Worm (Caenorhabditis elegans) whole organism, young adult: ENCODE results near the gene snu-66.

Source experiments
- Y67H2A.10 ChIP-seq: fragments of 200-800 bp; sonication (Bioruptor generic); conservative IDR thresholded peaks from 2 replicates; pipeline ENCODE4 v1.3.6; 2022; ENCODE audit warnings: missing genetic modification reagents, missing genetic modification characterization, missing compliant biosample characterization
- ccch-3 ChIP-seq: fragments of 200-800 bp; sonication (Bioruptor generic); optimal IDR thresholded peaks from 2 replicates; lab custom pipeline; 2018; ENCODE audit warnings: mild to moderate bottlenecking, missing genetic modification characterization, missing compliant biosample characterization
- ceh-27 ChIP-seq: fragments of 200-800 bp; sonication (Bioruptor generic); optimal IDR thresholded peaks from 2 replicates; lab custom pipeline; 2018; ENCODE audit warnings: mild to moderate bottlenecking, missing genetic modification characterization, moderate library complexity, missing compliant biosample characterization
- nhr-80 ChIP-seq: sonication (generic microtip); optimal IDR thresholded peaks from 2 replicates; lab custom pipeline; 2016; ENCODE audit warnings: missing genetic modification characterization, missing compliant biosample characterization
- ztf-25 ChIP-seq: fragments of 200-800 bp; sonication (Bioruptor generic); IDR thresholded peaks from 2 replicates; pipeline ENCODE4 v1.3.6; 2022; ENCODE audit warnings: missing genetic modification reagents, missing genetic modification characterization, missing compliant biosample characterization

DNA sequence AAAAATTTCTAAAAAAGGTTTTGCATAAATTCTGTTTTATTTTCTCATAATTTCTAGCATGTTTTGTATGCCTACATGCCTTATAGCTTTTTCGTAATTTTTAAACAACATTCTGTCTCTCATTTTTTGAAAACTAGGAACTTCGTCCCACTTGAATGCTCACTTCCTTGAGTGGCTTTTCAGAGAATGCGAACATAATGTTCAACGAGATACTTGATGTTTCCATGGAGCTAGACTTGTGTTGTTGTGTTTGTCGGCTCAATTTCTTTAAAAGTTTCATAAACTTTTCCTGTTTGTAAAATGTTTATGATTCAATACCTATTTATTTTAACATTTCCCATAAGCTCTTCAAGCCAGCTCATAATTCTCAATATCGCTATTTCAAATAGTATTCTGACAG, 29.4 kb upstream of the snu-66 start, which contains the start of gene clec-213:
- no peak for TF ChIP-seq nhr-80 (tag; lab: Kevin White, UChicago)
- TF ChIP-seq Y67H2A.10 (GFP tag; lab: Robert Waterston, UW) = no peak
- no peak for TF ChIP-seq ccch-3 (GFP tag; lab: Kevin White, UChicago)
- TF ChIP-seq ceh-27 (GFP tag; lab: Kevin White, UChicago) = no peak
- no peak for TF ChIP-seq ztf-25 (GFP tag; lab: Robert Waterston, UW)
